Worm (Caenorhabditis elegans): Measurements from ENCODE around the gene F58A4.2.

DNA sequence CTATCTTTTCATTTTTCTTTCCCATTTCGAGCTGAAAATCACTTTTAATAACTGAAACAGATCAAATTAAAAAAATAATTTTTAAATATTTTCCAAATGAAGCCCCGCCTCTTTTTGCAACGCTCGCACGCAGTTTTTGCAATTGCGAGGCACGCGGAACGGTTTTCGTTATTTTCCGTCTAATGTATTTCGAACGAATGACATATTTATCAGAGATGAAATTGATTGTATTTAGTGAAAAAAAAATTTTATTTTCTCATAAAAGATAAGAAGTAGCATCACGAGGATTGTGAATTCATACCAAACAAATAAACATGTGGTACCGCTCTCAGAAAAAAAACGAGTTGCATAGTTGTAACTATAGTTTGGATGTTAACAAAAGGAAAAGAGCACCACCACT, 29.3 kb upstream of the F58A4.2 start, which contains the start of gene rpac-19:
- TF ChIP-seq mdl-1 (tag; optimal IDR thresholded peaks at IDR 0.05) = peak in 1 of 2 experiments; percentile 14
- TF ChIP-seq sox-4 (tag; optimal IDR thresholded peaks at IDR 0.05) = no peak

Data from whole organism, L1 larva.